Worm (Caenorhabditis elegans) whole organism, L4 larva: Measurements from ENCODE around the gene lys-8.

ENCODE experiments used
- D1046.2 ChIP-seq: fragments of 200-800 bp; sonication (Bioruptor generic); IDR thresholded peaks from 2 replicates; pipeline ENCODE4 v1.3.6; 2022; ENCODE audit warnings: missing genetic modification characterization, missing compliant biosample characterization
- F26F4.8 ChIP-seq: fragments of 200-800 bp; sonication (Bioruptor generic); conservative IDR thresholded peaks from 2 replicates; pipeline ENCODE4 v1.3.6; 2022; ENCODE audit warnings: missing genetic modification characterization, missing compliant biosample characterization
- R02D3.7 ChIP-seq: fragments of 150-350 bp; sonication (generic microtip); optimal IDR thresholded peaks from 3 replicates; lab custom pipeline; 2014; ENCODE audit warnings: missing biosample characterization, missing genetic modification characterization
- T20F7.1 ChIP-seq: fragments of 200-800 bp; sonication (Bioruptor generic); optimal IDR thresholded peaks from 2 replicates; lab custom pipeline; 2018; ENCODE audit warnings: mild to moderate bottlenecking, missing genetic modification characterization, missing compliant biosample characterization
- Y5F2A.4 ChIP-seq: fragments of 200-800 bp; sonication (Bioruptor generic); optimal IDR thresholded peaks from 2 replicates; lab custom pipeline; 2018; ENCODE audit warnings: mild to moderate bottlenecking, missing genetic modification characterization, missing compliant biosample characterization
- Y75B8A.6 ChIP-seq: fragments of 200-800 bp; sonication (Bioruptor generic); IDR thresholded peaks from 2 replicates; pipeline ENCODE4 v1.3.6; 2022; ENCODE audit warnings: missing genetic modification reagents, missing genetic modification characterization, missing compliant biosample characterization
- ZK546.5 ChIP-seq, 2 experiments: sonication (generic microtip); optimal IDR thresholded peaks; 2 replicates each; lab custom pipeline; 2017; ENCODE audit warnings: missing biosample characterization in 2 of 2, missing genetic modification characterization in 2 of 2
- aha-1 ChIP-seq: fragments of 150-350 bp; peaks from one replicate; lab custom pipeline; 2014; ENCODE audit warnings: missing biosample characterization, missing genetic modification characterization
- aly-2 ChIP-seq: sonication (generic microtip); optimal IDR thresholded peaks from 2 replicates; lab custom pipeline; 2018; ENCODE audit warnings: missing biosample characterization, missing genetic modification characterization
- ama-1 ChIP-seq: fragments of 150-350 bp; optimal IDR thresholded peaks from 2 replicates; lab custom pipeline; 2014; ENCODE audit warnings: inconsistent platforms, mixed read lengths
- ceh-20 ChIP-seq: fragments of 200-800 bp; sonication (Bioruptor generic); IDR thresholded peaks from 2 replicates; pipeline ENCODE4 v1.3.6; 2022; ENCODE audit warnings: missing genetic modification reagents, missing genetic modification characterization, missing compliant biosample characterization
- daf-12 ChIP-seq: fragments of 150-350 bp; optimal IDR thresholded peaks from 2 replicates; lab custom pipeline; 2014; ENCODE audit warnings: missing biosample characterization, missing genetic modification reagents, missing genetic modification characterization
- daf-16 ChIP-seq, 3 experiments: sonication (generic microtip); optimal IDR thresholded peaks; 2 replicates each; lab custom pipeline; 2016 to 2017; ENCODE audit warnings: missing genetic modification characterization in 3 of 3, missing genetic modification reagents in 3 of 3, mild to moderate bottlenecking in 2 of 3, missing compliant biosample characterization in 2 of 3, missing biosample characterization in 1 of 3, moderate library complexity in 1 of 3
- daf-8 ChIP-seq: fragments of 200-800 bp; sonication (Bioruptor generic); IDR thresholded peaks from 2 replicates; pipeline ENCODE4 v1.3.6; 2022; ENCODE audit warnings: missing genetic modification characterization, missing compliant biosample characterization
- dmd-6 ChIP-seq: fragments of 200-800 bp; sonication (Bioruptor generic); IDR thresholded peaks from 2 replicates; pipeline ENCODE4 v1.3.6; 2022; ENCODE audit warnings: missing genetic modification reagents, missing genetic modification characterization, missing compliant biosample characterization
- dpl-1 ChIP-seq: fragments of 150-350 bp; optimal IDR thresholded peaks from 2 replicates; lab custom pipeline; 2014; ENCODE audit warnings: missing biosample characterization, missing genetic modification reagents, missing genetic modification characterization
- duxl-1 ChIP-seq: sonication (generic microtip); optimal IDR thresholded peaks from 2 replicates; lab custom pipeline; 2016; ENCODE audit warnings: mild to moderate bottlenecking, missing genetic modification characterization, moderate library complexity, missing compliant biosample characterization; ENCODE audit not compliant: poor library complexity
- dve-1 ChIP-seq: sonication (generic microtip); optimal IDR thresholded peaks from 2 replicates; lab custom pipeline; 2017; ENCODE audit warnings: antibody characterized with exemption, mild to moderate bottlenecking, missing genetic modification characterization, missing compliant biosample characterization; ENCODE audit not compliant: insufficient read depth
- fkh-10 ChIP-seq: fragments of 150-350 bp; optimal IDR thresholded peaks from 2 replicates; lab custom pipeline; 2014; ENCODE audit warnings: missing biosample characterization, missing genetic modification reagents, missing genetic modification characterization
- gei-8 ChIP-seq: fragments of 200-800 bp; sonication (Bioruptor generic); optimal IDR thresholded peaks from 2 replicates; lab custom pipeline; 2018; ENCODE audit warnings: mild to moderate bottlenecking, missing genetic modification characterization, missing compliant biosample characterization
- hlh-11 ChIP-seq: fragments of 200-800 bp; sonication (Bioruptor generic); optimal IDR thresholded peaks from 2 replicates; lab custom pipeline; 2018; ENCODE audit warnings: mild to moderate bottlenecking, missing genetic modification characterization, missing compliant biosample characterization
- hmg-1.1 ChIP-seq: fragments of 200-800 bp; sonication (Bioruptor generic); IDR thresholded peaks from 2 replicates; pipeline ENCODE4 v1.3.6; 2022; ENCODE audit warnings: missing genetic modification reagents, missing genetic modification characterization, missing compliant biosample characterization
- lim-7 ChIP-seq: fragments of 200-800 bp; sonication (Bioruptor generic); IDR thresholded peaks from 2 replicates; pipeline ENCODE4 v1.3.6; 2022; ENCODE audit warnings: missing genetic modification characterization, missing compliant biosample characterization
- lin-15B ChIP-seq: fragments of 150-350 bp; sonication (generic microtip); optimal IDR thresholded peaks from 3 replicates; lab custom pipeline; 2014; ENCODE audit warnings: missing biosample characterization, missing genetic modification characterization
- lir-3 ChIP-seq: sonication (generic microtip); optimal IDR thresholded peaks from 2 replicates; lab custom pipeline; 2016; ENCODE audit warnings: mild to moderate bottlenecking, missing genetic modification characterization, missing compliant biosample characterization
- mdl-1 ChIP-seq, 2 experiments: fragments of 150-350 bp in 1 of 2; sonication (generic microtip) in 1 of 2; optimal IDR thresholded peaks; 2 replicates each; lab custom pipeline; 2014 to 2017; ENCODE audit warnings: missing biosample characterization in 2 of 2, missing genetic modification characterization in 2 of 2
- mxl-2 ChIP-seq: fragments of 200-800 bp; sonication (Bioruptor generic); conservative IDR thresholded peaks from 2 replicates; pipeline ENCODE4 v1.3.6; 2022; ENCODE audit warnings: missing genetic modification reagents, missing genetic modification characterization, missing compliant biosample characterization
- mxl-3 ChIP-seq: fragments of 200-800 bp; sonication (Bioruptor generic); optimal IDR thresholded peaks from 2 replicates; lab custom pipeline; 2018; ENCODE audit warnings: mild to moderate bottlenecking, missing genetic modification characterization, missing compliant biosample characterization
- nhr-10 ChIP-seq: fragments of 150-350 bp; optimal IDR thresholded peaks from 2 replicates; lab custom pipeline; 2014; ENCODE audit warnings: missing biosample characterization, missing genetic modification characterization
- nhr-102 ChIP-seq: sonication (generic microtip); optimal IDR thresholded peaks from 2 replicates; lab custom pipeline; 2016; ENCODE audit warnings: mild to moderate bottlenecking, missing genetic modification characterization, moderate library complexity, missing compliant biosample characterization
- nhr-11 ChIP-seq: fragments of 150-350 bp; optimal IDR thresholded peaks from 2 replicates; lab custom pipeline; 2014; ENCODE audit warnings: missing biosample characterization, missing genetic modification characterization
- nhr-25 ChIP-seq: sonication (generic microtip); optimal IDR thresholded peaks from 2 replicates; lab custom pipeline; 2017; ENCODE audit warnings: missing genetic modification characterization, mild to moderate bottlenecking, missing compliant biosample characterization, antibody characterized with exemption, moderate library complexity, borderline replicate concordance; ENCODE audit not compliant: insufficient read depth
- nhr-28 ChIP-seq: fragments of 150-350 bp; optimal IDR thresholded peaks from 2 replicates; lab custom pipeline; 2014; ENCODE audit warnings: missing biosample characterization, missing genetic modification characterization
- nhr-6 ChIP-seq: fragments of 150-350 bp; optimal IDR thresholded peaks from 2 replicates; lab custom pipeline; 2014; ENCODE audit warnings: missing biosample characterization, missing genetic modification characterization
- nhr-76 ChIP-seq: fragments of 150-350 bp; optimal IDR thresholded peaks from 2 replicates; lab custom pipeline; 2014; ENCODE audit warnings: missing biosample characterization, missing genetic modification characterization
- nhr-77 ChIP-seq: fragments of 150-350 bp; optimal IDR thresholded peaks from 2 replicates; lab custom pipeline; 2014; ENCODE audit warnings: missing biosample characterization, missing genetic modification characterization
- pqm-1 ChIP-seq: sonication (generic microtip); optimal IDR thresholded peaks from 2 replicates; lab custom pipeline; 2017; ENCODE audit warnings: missing biosample characterization, missing genetic modification characterization
- set-16 ChIP-seq: fragments of 200-800 bp; sonication (Bioruptor generic); IDR thresholded peaks from 2 replicates; pipeline ENCODE4 v1.3.6; 2022; ENCODE audit warnings: missing genetic modification reagents, missing genetic modification characterization, missing compliant biosample characterization
- skn-1 ChIP-seq: fragments of 150-350 bp; optimal IDR thresholded peaks from 2 replicates; lab custom pipeline; 2014; ENCODE audit warnings: missing biosample characterization, missing genetic modification characterization
- snpc-1.2 ChIP-seq: fragments of 200-800 bp; sonication (Bioruptor generic); IDR thresholded peaks from 2 replicates; pipeline ENCODE4 v1.3.6; 2022; ENCODE audit warnings: missing genetic modification reagents, missing genetic modification characterization, missing compliant biosample characterization
- zag-1 ChIP-seq: fragments of 150-350 bp; optimal IDR thresholded peaks from 2 replicates; lab custom pipeline; 2014; ENCODE audit warnings: missing biosample characterization, missing genetic modification characterization
- zfp-3 ChIP-seq: fragments of 200-800 bp; sonication (Bioruptor generic); conservative IDR thresholded peaks from 2 replicates; pipeline ENCODE4 v1.3.6; 2022; ENCODE audit warnings: missing genetic modification reagents, missing genetic modification characterization, missing compliant biosample characterization
- zip-2 ChIP-seq: fragments of 150-350 bp; optimal IDR thresholded peaks from 2 replicates; lab custom pipeline; 2014; ENCODE audit warnings: missing biosample characterization, missing genetic modification characterization

Gene lys-8

DNA sequence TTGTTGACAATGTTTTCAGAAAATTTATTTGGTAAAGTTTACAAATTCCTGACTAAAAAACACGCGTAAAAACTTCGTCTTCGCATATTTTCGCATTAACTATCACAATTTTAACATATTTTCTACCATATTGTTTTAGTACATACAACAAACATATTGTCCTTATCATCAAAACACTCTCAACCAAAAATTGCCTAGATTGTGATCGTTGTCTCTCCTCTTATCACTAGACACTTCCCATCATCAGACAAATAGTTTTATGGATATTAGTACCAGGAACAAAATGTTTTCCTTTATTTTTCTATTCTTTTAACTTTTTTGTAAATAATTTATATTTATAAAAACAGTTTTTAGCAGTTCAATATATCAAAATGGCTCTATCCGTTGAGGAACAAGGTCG lies 24.6 kb upstream of the lys-8 start, which contains the start of gene C17C3.3:
TSS of gene C17C3.3 (plus strand) at position 346 of the 400 bp plus-strand sequence.
- no peak for TF ChIP-seq aly-2 (tag; lab: Kevin White, UChicago)
- TF ChIP-seq zag-1 (tag; lab: Kevin White, UChicago) = no peak
- TF ChIP-seq nhr-6 = no peak
- no peak for TF ChIP-seq nhr-11 (tag; lab: Kevin White, UChicago)
- TF ChIP-seq dve-1 (tag; lab: Kevin White, UChicago) = peak; percentile 72
- TF ChIP-seq hlh-11 = peak; percentile 24
- peak; percentile 5 for TF ChIP-seq nhr-77 (tag; lab: Kevin White, UChicago)
- peak; percentile 58 for TF ChIP-seq pqm-1 (tag; lab: Kevin White, UChicago)
- TF ChIP-seq lim-7 (GFP tag; lab: Robert Waterston, UW) = no peak
- TF ChIP-seq nhr-28 (tag; lab: Kevin White, UChicago) = peak; percentile 28
- TF ChIP-seq hmg-1.1 (GFP tag; lab: Robert Waterston, UW) = no peak
- TF ChIP-seq daf-16 (GFP tag; optimal IDR thresholded peaks at IDR 0.05; lab: Kevin White, UChicago) = no peak
- peak; percentile 97 for TF ChIP-seq daf-16 (tag; optimal IDR thresholded peaks at IDR 0.05; lab: Kevin White, UChicago)

ce11 chrII:5565082-5565623 lies 20.8 kb upstream of the lys-8 start:
- TF ChIP-seq hlh-11 = no peak
- no peak for TF ChIP-seq lir-3
- TF ChIP-seq Y75B8A.6 (GFP tag; lab: Robert Waterston, UW) = no peak
- no peak for TF ChIP-seq dmd-6
- TF ChIP-seq dve-1 (tag; lab: Kevin White, UChicago) = no peak
- no peak for TF ChIP-seq nhr-102
- TF ChIP-seq daf-12 (tag; lab: Kevin White, UChicago) = no peak
- TF ChIP-seq mdl-1 (tag; optimal IDR thresholded peaks at IDR 0.05; lab: Kevin White, UChicago) = no peak
- no peak for TF ChIP-seq daf-8 (GFP tag; lab: Robert Waterston, UW)
- TF ChIP-seq F26F4.8 (GFP tag; lab: Robert Waterston, UW) = no peak
- TF ChIP-seq skn-1 (tag; lab: Kevin White, UChicago) = no peak
- TF ChIP-seq lin-15B (tag; lab: Kevin White, UChicago) = no peak
- no peak for TF ChIP-seq dpl-1 (GFP tag; lab: Kevin White, UChicago)
- TF ChIP-seq Y5F2A.4 (GFP tag; lab: Kevin White, UChicago) = no peak
- TF ChIP-seq gei-8 (GFP tag; lab: Kevin White, UChicago) = no peak
- no peak for TF ChIP-seq zag-1 (tag; lab: Kevin White, UChicago)
- no peak for TF ChIP-seq aly-2 (tag; lab: Kevin White, UChicago)
- no peak for TF ChIP-seq ceh-20 (GFP tag; lab: Robert Waterston, UW)
- TF ChIP-seq, all 104 proteins: peak for 0

DNA sequence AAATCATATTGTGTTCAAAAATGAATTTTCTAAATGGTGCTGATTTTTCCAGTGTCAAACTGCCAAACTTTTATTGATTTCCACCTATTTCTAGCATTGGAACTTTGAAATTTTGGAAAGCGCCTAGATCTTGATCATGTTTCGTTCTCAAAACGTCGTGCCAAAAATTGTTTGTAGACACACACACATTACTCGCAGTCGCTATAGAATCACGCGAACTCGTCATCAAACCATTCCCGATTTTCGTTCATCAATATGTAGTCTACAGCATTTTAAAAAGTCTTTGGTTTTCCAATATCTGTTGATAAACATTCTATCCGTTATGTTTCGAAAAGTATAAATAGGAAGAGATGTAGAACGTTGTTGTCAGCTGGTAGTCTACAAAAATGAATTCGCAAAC lies 15.7 kb upstream of the lys-8 start, which contains the start of the genes C17C3.1 and C17C3.15:
TSS of gene C17C3.1 (plus strand) at position 301 of the 400 bp plus-strand sequence.
TSS of gene C17C3.15 (plus strand) at position 383 of the 400 bp plus-strand sequence.
- TF ChIP-seq lim-7 (GFP tag; lab: Robert Waterston, UW) (no peak), D1046.2 (GFP tag; lab: Robert Waterston, UW) (no peak), R02D3.7 (no peak), duxl-1 (tag; lab: Kevin White, UChicago) (no peak), nhr-28 (tag; lab: Kevin White, UChicago) (peak; percentile 76), nhr-10 (tag; lab: Kevin White, UChicago) (no peak), ama-1 (no peak)
- TF ChIP-seq, all 104 proteins: peak for 1

ce11 chrII:5572082-5572746 lies 13.8 kb upstream of the lys-8 start:
- peak; percentile 82 for TF ChIP-seq aha-1 (tag; lab: Kevin White, UChicago)
- TF ChIP-seq zfp-3 = no peak
- TF ChIP-seq set-16 (GFP tag; lab: Robert Waterston, UW) = no peak
- TF ChIP-seq nhr-76 = no peak
- peak; percentile 61 for TF ChIP-seq nhr-25 (tag; lab: Kevin White, UChicago)
- TF ChIP-seq mxl-3 = peak; percentile 6
- no peak for TF ChIP-seq mxl-2
- peak; percentile 13 for TF ChIP-seq T20F7.1
- TF ChIP-seq fkh-10 = no peak
- peak; percentile 57 for TF ChIP-seq dmd-6
- no peak for TF ChIP-seq ama-1
- no peak for TF ChIP-seq daf-12 (tag; lab: Kevin White, UChicago)
- TF ChIP-seq zip-2 (tag; lab: Kevin White, UChicago) = no peak
- TF ChIP-seq lin-15B (tag; lab: Kevin White, UChicago) = no peak
- no peak for TF ChIP-seq gei-8 (GFP tag; lab: Kevin White, UChicago)
- no peak for TF ChIP-seq snpc-1.2 (GFP tag; lab: Robert Waterston, UW)
- no peak for TF ChIP-seq Y5F2A.4 (GFP tag; lab: Kevin White, UChicago)
- no peak for TF ChIP-seq ZK546.5 (tag; optimal IDR thresholded peaks at IDR 0.05; lab: Kevin White, UChicago)
